Fruit fly (Drosophila melanogaster) whole organism, prepupa: ENCODE data around the gene Iyd.

ENCODE experiments used
- Blimp-1 ChIP-seq: fragments of 200-800 bp; sonication (Bioruptor generic); optimal IDR thresholded peaks from 3 replicates; lab custom pipeline; 2017; ENCODE audit warnings: missing biosample characterization, missing genetic modification characterization, mild to moderate bottlenecking, moderate library complexity, missing genetic modification reagents
- CG10631 ChIP-seq: fragments of 200-800 bp; sonication (Bioruptor generic); optimal IDR thresholded peaks from 2 replicates; lab custom pipeline; 2016; ENCODE audit warnings: missing biosample characterization, missing genetic modification characterization
- CG10669 ChIP-seq: fragments of 200-800 bp; sonication (Bioruptor generic); optimal IDR thresholded peaks from 3 replicates; lab custom pipeline; 2018; ENCODE audit warnings: missing biosample characterization, mild to moderate bottlenecking, missing genetic modification characterization, moderate library complexity
- CG11294 ChIP-seq: fragments of 200-800 bp; sonication (Bioruptor generic); IDR thresholded peaks from 2 replicates; pipeline ENCODE4 v1.3.6; 2022; ENCODE audit warnings: missing biosample characterization, missing genetic modification characterization
- CG11762 ChIP-seq: fragments of 200-800 bp; sonication (Bioruptor generic); optimal IDR thresholded peaks from 3 replicates; lab custom pipeline; 2016; ENCODE audit warnings: missing biosample characterization, missing genetic modification characterization; ENCODE audit not compliant: insufficient read depth
- CG15336 ChIP-seq: fragments of 200-800 bp; sonication (Bioruptor generic); IDR thresholded peaks from 2 replicates; pipeline ENCODE4 v1.3.6; 2022; ENCODE audit warnings: missing biosample characterization, missing genetic modification characterization
- CG1621 ChIP-seq: fragments of 200-800 bp; sonication (Bioruptor generic); optimal IDR thresholded peaks from 3 replicates; lab custom pipeline; 2018; ENCODE audit warnings: missing biosample characterization, mild to moderate bottlenecking, missing genetic modification characterization
- CG31627 ChIP-seq: fragments of 200-800 bp; sonication (Bioruptor generic); optimal IDR thresholded peaks from 3 replicates; lab custom pipeline; 2016; ENCODE audit warnings: missing biosample characterization, missing genetic modification characterization
- CG32006 ChIP-seq: fragments of 200-800 bp; sonication (Bioruptor generic); optimal IDR thresholded peaks from 3 replicates; lab custom pipeline; 2017; ENCODE audit warnings: missing biosample characterization, mild to moderate bottlenecking, missing genetic modification characterization
- CG34406 ChIP-seq: fragments of 200-800 bp; sonication (Bioruptor generic); optimal IDR thresholded peaks from 3 replicates; lab custom pipeline; 2016; ENCODE audit warnings: missing biosample characterization, missing genetic modification characterization
- CG6163 ChIP-seq: fragments of 200-800 bp; sonication (Bioruptor generic); IDR thresholded peaks from 3 replicates; pipeline ENCODE4 v1.3.6; 2022; ENCODE audit warnings: missing biosample characterization, missing genetic modification characterization
- CG6276 ChIP-seq: fragments of 200-800 bp; sonication (Bioruptor generic); optimal IDR thresholded peaks from 2 replicates; lab custom pipeline; 2017; ENCODE audit warnings: missing biosample characterization, mild to moderate bottlenecking, missing genetic modification characterization
- CG6808 ChIP-seq: fragments of 200-800 bp; sonication (Bioruptor generic); optimal IDR thresholded peaks from 3 replicates; lab custom pipeline; 2017; ENCODE audit warnings: missing biosample characterization, missing genetic modification characterization, mild to moderate bottlenecking, moderate library complexity, missing genetic modification reagents
- CG8119 ChIP-seq: fragments of 200-800 bp; sonication (Bioruptor generic); IDR thresholded peaks from 3 replicates; pipeline ENCODE4 v1.3.6; 2022; ENCODE audit warnings: missing biosample characterization, missing genetic modification characterization
- CG8319 ChIP-seq: fragments of 200-800 bp; sonication (Bioruptor generic); optimal IDR thresholded peaks from 3 replicates; lab custom pipeline; 2016; ENCODE audit warnings: missing biosample characterization, missing genetic modification characterization
- CG9139 ChIP-seq: fragments of 200-800 bp; sonication (Bioruptor generic); optimal IDR thresholded peaks from 3 replicates; lab custom pipeline; 2017; ENCODE audit warnings: missing biosample characterization, mild to moderate bottlenecking, missing genetic modification characterization
- Eip78C ChIP-seq: fragments of 200-800 bp; sonication (Bioruptor generic); peaks from one replicate; lab custom pipeline; 2016; ENCODE audit warnings: missing biosample characterization, missing genetic modification characterization
- Hr38 ChIP-seq: sonication (Bioruptor generic); optimal IDR thresholded peaks from 2 replicates; lab custom pipeline; 2016; ENCODE audit warnings: missing biosample characterization, missing genetic modification characterization
- Hr39 ChIP-seq: fragments of 200-800 bp; sonication (Bioruptor generic); optimal IDR thresholded peaks from 2 replicates; lab custom pipeline; 2016; ENCODE audit warnings: missing biosample characterization, missing genetic modification characterization
- Hr4 ChIP-seq: fragments of 200-800 bp; sonication (Bioruptor generic); optimal IDR thresholded peaks from 3 replicates; lab custom pipeline; 2016; ENCODE audit warnings: missing biosample characterization, missing genetic modification characterization
- Sox102F ChIP-seq: fragments of 200-800 bp; sonication (Bioruptor generic); optimal IDR thresholded peaks from 2 replicates; lab custom pipeline; 2016; ENCODE audit warnings: missing biosample characterization, mild to moderate bottlenecking, missing genetic modification characterization
- Sox14 ChIP-seq: fragments of 200-800 bp; sonication (Bioruptor generic); optimal IDR thresholded peaks from 3 replicates; lab custom pipeline; 2016; ENCODE audit warnings: missing biosample characterization, missing genetic modification characterization
- achi ChIP-seq: fragments of 200-800 bp; sonication (Bioruptor generic); optimal IDR thresholded peaks from 3 replicates; lab custom pipeline; 2016; ENCODE audit warnings: missing biosample characterization, missing genetic modification characterization
- dsx ChIP-seq: fragments of 200-800 bp; optimal IDR thresholded peaks from 3 replicates; lab custom pipeline; 2019; ENCODE audit warnings: missing biosample characterization, mild to moderate bottlenecking, missing genetic modification characterization, moderate library complexity; ENCODE audit not compliant: poor library complexity, severe bottlenecking
- eg ChIP-seq: fragments of 200-800 bp; sonication (Bioruptor generic); IDR thresholded peaks from 3 replicates; pipeline ENCODE4 v1.3.6; 2022; ENCODE audit warnings: missing biosample characterization, missing genetic modification characterization
- fd85E ChIP-seq: fragments of 200-800 bp; sonication (Bioruptor generic); optimal IDR thresholded peaks from 3 replicates; lab custom pipeline; 2016; ENCODE audit warnings: missing biosample characterization, missing genetic modification characterization
- lz ChIP-seq: fragments of 200-800 bp; sonication (Bioruptor generic); optimal IDR thresholded peaks from 3 replicates; lab custom pipeline; 2016; ENCODE audit warnings: missing biosample characterization, missing genetic modification characterization
- pdm3 ChIP-seq: fragments of 200-800 bp; sonication (Bioruptor generic); optimal IDR thresholded peaks from 3 replicates; lab custom pipeline; 2016; ENCODE audit warnings: missing biosample characterization, missing genetic modification characterization
- salr ChIP-seq, 2 experiments: fragments of 200-800 bp; sonication (Bioruptor generic); optimal IDR thresholded peaks; 3 replicates each; lab custom pipeline; 2016 to 2018; ENCODE audit warnings: missing biosample characterization in 2 of 2, missing genetic modification characterization in 2 of 2, mild to moderate bottlenecking in 1 of 2
- spab ChIP-seq: fragments of 200-800 bp; sonication (Bioruptor generic); optimal IDR thresholded peaks from 2 replicates; lab custom pipeline; 2017; ENCODE audit warnings: missing biosample characterization, mild to moderate bottlenecking, missing genetic modification characterization, missing genetic modification reagents
- ss ChIP-seq, 2 experiments: fragments of 200-800 bp; sonication (Bioruptor generic); optimal IDR thresholded peaks; 2 replicates in 1 of 2; 3 replicates in 1 of 2; lab custom pipeline; 2017 to 2018; ENCODE audit warnings: mild to moderate bottlenecking in 2 of 2, missing biosample characterization in 2 of 2, missing genetic modification characterization in 2 of 2, moderate library complexity in 1 of 2
- svp ChIP-seq: fragments of 200-800 bp; sonication (Bioruptor generic); peaks from one replicate; lab custom pipeline; 2016; ENCODE audit warnings: missing biosample characterization, missing genetic modification characterization
- topi ChIP-seq: fragments of 200-800 bp; sonication (Bioruptor generic); optimal IDR thresholded peaks from 3 replicates; lab custom pipeline; 2016; ENCODE audit warnings: missing biosample characterization, missing genetic modification characterization

The Iyd gene

dm6 chr3L:11113198-11114197 lies 17.5 kb upstream of the Iyd start, which contains the start of gene Sod1 (continued):
- TF ChIP-seq CG11762 (peak; percentile 34), CG8319 (GFP tag; lab: Kevin White, UChicago) (no peak), CG1621 (tag; lab: Kevin White, UChicago) (peak; percentile 61), CG10631 (GFP tag; lab: Kevin White, UChicago) (no peak), CG11294 (GFP tag; lab: Robert Waterston, UW) (no peak), Sox102F (GFP tag; lab: Kevin White, UChicago) (no peak), achi (GFP tag; lab: Kevin White, UChicago) (peak; percentile 25), pdm3 (GFP tag; lab: Kevin White, UChicago) (no peak), fd85E (GFP tag; lab: Kevin White, UChicago) (no peak), CG31627 (GFP tag; lab: Kevin White, UChicago) (peak; percentile 3), topi (GFP tag; lab: Kevin White, UChicago) (no peak), lz (GFP tag; lab: Kevin White, UChicago) (no peak), CG9139 (GFP tag; lab: Kevin White, UChicago) (peak; percentile 88), spab (GFP tag; lab: Kevin White, UChicago) (peak; percentile 66), svp (GFP tag; lab: Kevin White, UChicago) (peak; percentile 99), salr (GFP tag; optimal IDR thresholded peaks at IDR 0.05; lab: Kevin White, UChicago) (peak in 1 of 2 experiments; percentile 47), Hr4 (peak; percentile 59), CG6808 (GFP tag; lab: Kevin White, UChicago) (peak; percentile 88), CG34406 (no peak), CG6163 (GFP tag; lab: Robert Waterston, UW) (no peak), CG32006 (GFP tag; lab: Kevin White, UChicago) (no peak), CG10669 (GFP tag; lab: Kevin White, UChicago) (peak; percentile 68), CG8119 (GFP tag; lab: Robert Waterston, UW) (no peak; the same call in 2 of the 3 replicates), CG15336 (GFP tag; lab: Robert Waterston, UW) (peak; percentile 48; the same call in 1 of the 2 replicates)

dm6 chr3L:11112427-11112826 lies 16.4 kb upstream of the Iyd start:
- TF ChIP-seq dsx (GFP tag; lab: Kevin White, UChicago) (no peak), Eip78C (GFP tag; lab: Kevin White, UChicago) (no peak), CG9139 (GFP tag; lab: Kevin White, UChicago) (no peak), spab (GFP tag; lab: Kevin White, UChicago) (no peak), Hr39 (GFP tag; lab: Kevin White, UChicago) (no peak), CG6276 (GFP tag; lab: Kevin White, UChicago) (no peak), CG31627 (GFP tag; lab: Kevin White, UChicago) (no peak), ss (GFP tag; optimal IDR thresholded peaks at IDR 0.05; lab: Kevin White, UChicago) (no peak)

- TF ChIP-seq CG6276 (GFP tag; lab: Kevin White, UChicago) = no peak
- no peak for TF ChIP-seq CG10669 (GFP tag; lab: Kevin White, UChicago)
- no peak for TF ChIP-seq Hr38
- TF ChIP-seq eg = no peak
- no peak for TF ChIP-seq Blimp-1
- no peak for TF ChIP-seq svp (GFP tag; lab: Kevin White, UChicago)
- TF ChIP-seq Sox14 (GFP tag; lab: Kevin White, UChicago) = peak; percentile 6
Observed at dm6 chr3L:11109454-11109853, 13.4 kb upstream of the Iyd start, which contains the start of the genes CG34012 and emei. CG34012 (minus strand) TSS chr3L:11109505. emei (plus strand) TSS chr3L:11109690.
